Fruit fly (Drosophila melanogaster): ENCODE measurements around the gene CG6276.
A peak's percentile ranks its signal among the peaks of the same experiment; 100 is the strongest.

The CG6276 gene

dm6 chr3R:15356645-15357431 lies 37.0 kb upstream of the CG6276 start, which contains the start of the genes Atg4b and Hibch (continued):
- TF ChIP-seq CG7839 (tag; optimal IDR thresholded peaks at IDR 0.05) (peak; percentile 89), HmgD (GFP tag; optimal IDR thresholded peaks at IDR 0.05) (no peak), zen (tag; optimal IDR thresholded peaks at IDR 0.05) (peak; percentile 91), Bteb2 (GFP tag; optimal IDR thresholded peaks at IDR 0.05) (peak; percentile 16), CG6683 (GFP tag; optimal IDR thresholded peaks at IDR 0.05) (peak; percentile 68), ash1 (GFP tag; optimal IDR thresholded peaks at IDR 0.05) (no peak), CG1529 (GFP tag; optimal IDR thresholded peaks at IDR 0.05) (no peak), CG9437 (GFP tag; optimal IDR thresholded peaks at IDR 0.05) (peak; percentile 72), fd3F (GFP tag; optimal IDR thresholded peaks at IDR 0.05) (peak; percentile 79), ham (GFP tag; IDR thresholded peaks at IDR 0.05) (no peak), tll (GFP tag; optimal IDR thresholded peaks at IDR 0.05) (peak in 1 of 2 experiments; percentile 10)

DNA sequence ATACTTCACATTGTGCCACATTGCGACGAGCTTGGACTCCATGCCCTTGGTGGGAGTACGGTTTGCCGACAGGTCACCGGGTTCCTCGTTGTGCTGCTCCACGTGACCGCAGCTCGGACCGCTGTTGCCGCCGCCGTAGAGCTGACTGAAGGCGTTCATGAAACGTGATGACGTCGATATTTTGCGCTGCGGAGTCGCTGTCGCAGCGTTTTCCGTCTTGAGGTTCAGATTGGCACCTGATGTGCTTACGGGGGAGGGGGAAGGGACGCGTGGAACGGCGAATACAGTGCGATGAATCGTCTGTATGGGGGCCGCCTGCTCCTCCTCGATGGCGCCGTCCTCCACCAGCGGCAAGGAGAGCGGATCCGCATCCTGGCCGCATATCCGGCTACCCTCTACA lies 36.3 kb upstream of the CG6276 start:
- TF ChIP-seq CG14965 (GFP tag; optimal IDR thresholded peaks at IDR 0.05; ENCODE audit: borderline replicate concordance) (no peak), Sry-β (GFP tag; optimal IDR thresholded peaks at IDR 0.05) (no peak), Vsx1 (GFP tag; optimal IDR thresholded peaks at IDR 0.05) (no peak), CG3838 (GFP tag; optimal IDR thresholded peaks at IDR 0.05) (no peak), NC2α (GFP tag; optimal IDR thresholded peaks at IDR 0.05) (no peak), chif (GFP tag; optimal IDR thresholded peaks at IDR 0.05) (no peak), wek (GFP tag; optimal IDR thresholded peaks at IDR 0.05) (no peak), corto (GFP tag; optimal IDR thresholded peaks at IDR 0.05) (no peak), lov (optimal IDR thresholded peaks at IDR 0.05) (no peak), lov (GFP tag; IDR thresholded peaks at IDR 0.05) (0 out of 3 replicates have a peak, but pooled peaks have one; percentile 22), Pdp1 (GFP tag; optimal IDR thresholded peaks at IDR 0.05) (no peak), amos (GFP tag; IDR thresholded peaks at IDR 0.05; ENCODE audit: partially characterized antibody) (0 out of 2 replicates have a peak, but pooled peaks have one; percentile 5)

DNA sequence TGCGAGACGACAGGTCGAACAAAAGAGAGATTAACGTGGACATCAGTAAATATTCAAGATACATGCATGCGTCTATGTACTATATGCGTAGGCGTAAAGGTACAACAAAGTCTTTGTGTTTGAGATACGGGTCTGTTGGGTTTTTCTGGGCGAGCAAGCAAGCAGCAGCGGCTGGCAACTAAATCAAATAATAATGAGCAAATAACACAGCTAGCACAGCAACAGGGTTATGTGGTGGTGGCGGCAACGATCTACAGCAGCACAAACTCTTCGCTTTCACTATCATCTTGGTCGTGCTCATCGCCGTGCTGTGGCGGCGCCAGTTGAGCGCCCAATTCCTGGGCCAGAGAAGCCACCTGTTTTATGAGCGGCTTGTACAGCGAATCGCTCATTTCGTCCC lies 34.1 kb upstream of the CG6276 start:
- TF ChIP-seq Fer1 (GFP tag; optimal IDR thresholded peaks at IDR 0.05) (peak; percentile 34), sens (GFP tag) (peak; percentile 61), dm (GFP tag; optimal IDR thresholded peaks at IDR 0.05) (no peak), CrebB (tag; optimal IDR thresholded peaks at IDR 0.05) (no peak), CG3726 (GFP tag; IDR thresholded peaks at IDR 0.05) (no peak), luna (GFP tag; optimal IDR thresholded peaks at IDR 0.05) (no peak), BEAF-32 (GFP tag; optimal IDR thresholded peaks at IDR 0.05) (no peak), CG3065 (GFP tag; optimal IDR thresholded peaks at IDR 0.05) (no peak), ATbp (GFP tag; optimal IDR thresholded peaks at IDR 0.05) (peak; percentile 44), CG5953 (GFP tag; IDR thresholded peaks at IDR 0.05) (no peak), CG2678 (tag; optimal IDR thresholded peaks at IDR 0.05) (peak; percentile 24), CG15011 (GFP tag; optimal IDR thresholded peaks at IDR 0.05) (peak; percentile 0), Med (GFP tag) (peak; percentile 67), phol (tag; optimal IDR thresholded peaks at IDR 0.05) (no peak), CG15514 (GFP tag; optimal IDR thresholded peaks at IDR 0.05) (peak; percentile 4), CG13296 (GFP tag; optimal IDR thresholded peaks at IDR 0.05) (peak; percentile 38), chm (GFP tag; IDR thresholded peaks at IDR 0.05) (0 out of 2 replicates have a peak, but pooled peaks have one; percentile 21), chinmo (GFP tag; IDR thresholded peaks at IDR 0.05; ENCODE audit: partially characterized antibody) (no peak), Blimp-1 (GFP tag; optimal IDR thresholded peaks at IDR 0.05) (peak; percentile 14), CG9727 (GFP tag; optimal IDR thresholded peaks at IDR 0.05) (peak; percentile 3), CG3281 (GFP tag; optimal IDR thresholded peaks at IDR 0.05) (peak; percentile 24), lab (GFP tag; optimal IDR thresholded peaks at IDR 0.05) (peak; percentile 48), sisA (GFP tag; IDR thresholded peaks at IDR 0.05) (no peak), sug (tag; optimal IDR thresholded peaks at IDR 0.05) (no peak)

All from whole organism, embryonic.